Worm (Caenorhabditis elegans) whole organism, midembryonic: ENCODE data around the gene clec-180.

Experiments
- T22C8.4 ChIP-seq: fragments of 200-800 bp; sonication (Bioruptor generic); IDR thresholded peaks from 2 replicates; pipeline ENCODE4 v1.3.6; 2022; ENCODE audit warnings: missing genetic modification characterization, missing compliant biosample characterization
- cog-1 ChIP-seq: sonication (generic microtip); optimal IDR thresholded peaks from 2 replicates; lab custom pipeline; 2016; ENCODE audit warnings: missing genetic modification characterization, missing compliant biosample characterization
- flt-1 ChIP-seq: fragments of 200-800 bp; sonication (Bioruptor generic); IDR thresholded peaks from 2 replicates; pipeline ENCODE4 v1.3.6; 2022; ENCODE audit warnings: missing genetic modification characterization, missing compliant biosample characterization
- klf-2 ChIP-seq: fragments of 200-800 bp; sonication (Bioruptor generic); conservative IDR thresholded peaks from 2 replicates; pipeline ENCODE4 v1.3.6; 2022; ENCODE audit warnings: missing genetic modification reagents, missing genetic modification characterization, missing compliant biosample characterization
- med-1 ChIP-seq: sonication (generic microtip); optimal IDR thresholded peaks from 2 replicates; lab custom pipeline; 2017; ENCODE audit warnings: missing genetic modification characterization, mild to moderate bottlenecking, missing compliant biosample characterization, antibody characterized with exemption, missing genetic modification reagents; ENCODE audit not compliant: insufficient read depth
- ref-1 ChIP-seq: fragments of 200-800 bp; sonication (Bioruptor generic); conservative IDR thresholded peaks from 2 replicates; pipeline ENCODE4 v1.3.6; 2022; ENCODE audit warnings: missing genetic modification reagents, missing genetic modification characterization, missing compliant biosample characterization
- tab-1 ChIP-seq: fragments of 200-800 bp; sonication (Bioruptor generic); IDR thresholded peaks from 2 replicates; pipeline ENCODE4 v1.3.6; 2022; ENCODE audit warnings: missing genetic modification characterization, missing compliant biosample characterization
- ztf-23 ChIP-seq: fragments of 200-800 bp; sonication (Bioruptor generic); IDR thresholded peaks from 2 replicates; pipeline ENCODE4 v1.3.6; 2022; ENCODE audit warnings: missing genetic modification reagents, missing genetic modification characterization, missing compliant biosample characterization
- ztf-29 ChIP-seq: fragments of 200-800 bp; sonication (Bioruptor generic); IDR thresholded peaks from 2 replicates; pipeline ENCODE4 v1.3.6; 2022; ENCODE audit warnings: missing genetic modification reagents, missing genetic modification characterization, missing compliant biosample characterization

clec-180 gene

DNA sequence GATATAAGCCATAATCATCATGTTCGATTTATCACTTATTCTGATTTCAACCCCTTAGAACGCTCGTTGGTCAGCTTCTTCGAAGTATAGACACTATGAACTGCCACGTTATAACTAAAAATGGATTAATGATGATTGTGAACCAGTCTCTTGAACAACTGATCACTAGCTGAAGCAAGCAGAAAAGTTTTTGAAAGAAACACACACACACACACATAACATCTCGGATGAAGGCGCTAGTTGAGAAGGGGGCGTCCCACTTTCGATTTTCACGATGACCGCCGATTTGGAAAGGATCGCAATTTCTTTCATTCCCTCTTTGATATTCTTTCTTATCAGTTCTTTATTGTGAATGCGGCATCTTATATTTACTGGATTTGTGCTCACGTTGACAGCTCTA is at the start of gene clec-180:
TSS of gene clec-180 (plus strand) at position 301 of the 400 bp plus-strand sequence.
- TF ChIP-seq ztf-23 (GFP tag; lab: Robert Waterston, UW) (no peak), tab-1 (GFP tag; lab: Robert Waterston, UW) (no peak), ref-1 (GFP tag; lab: Robert Waterston, UW) (no peak), cog-1 (tag; lab: Kevin White, UChicago) (no peak)

DNA sequence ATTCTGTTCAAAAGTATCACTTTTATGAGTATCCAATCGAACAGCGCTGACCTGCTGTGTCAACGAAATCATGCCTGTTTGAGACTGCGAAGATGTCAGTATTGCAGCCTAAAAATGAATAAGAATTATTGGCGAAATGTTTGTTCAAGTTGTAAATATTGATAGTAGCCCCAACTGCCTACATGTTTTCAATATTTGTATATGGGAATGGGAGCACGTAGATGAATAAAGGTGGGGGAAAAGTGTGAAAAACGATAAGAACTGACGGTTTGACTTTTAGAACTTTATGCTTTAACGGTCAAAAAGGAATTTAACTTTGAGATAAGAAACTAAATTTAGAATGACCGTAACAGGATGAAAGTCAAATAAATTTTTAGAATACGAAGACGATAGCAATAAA is 48.4 kb upstream of the clec-180 start:
- no peak for TF ChIP-seq med-1
- no peak for TF ChIP-seq klf-2 (GFP tag; lab: Robert Waterston, UW)
- TF ChIP-seq cog-1 (tag; lab: Kevin White, UChicago) = no peak
- no peak for TF ChIP-seq flt-1 (GFP tag; lab: Robert Waterston, UW)
- TF ChIP-seq T22C8.4 (GFP tag; lab: Robert Waterston, UW) = no peak
- no peak for TF ChIP-seq tab-1 (GFP tag; lab: Robert Waterston, UW)

DNA sequence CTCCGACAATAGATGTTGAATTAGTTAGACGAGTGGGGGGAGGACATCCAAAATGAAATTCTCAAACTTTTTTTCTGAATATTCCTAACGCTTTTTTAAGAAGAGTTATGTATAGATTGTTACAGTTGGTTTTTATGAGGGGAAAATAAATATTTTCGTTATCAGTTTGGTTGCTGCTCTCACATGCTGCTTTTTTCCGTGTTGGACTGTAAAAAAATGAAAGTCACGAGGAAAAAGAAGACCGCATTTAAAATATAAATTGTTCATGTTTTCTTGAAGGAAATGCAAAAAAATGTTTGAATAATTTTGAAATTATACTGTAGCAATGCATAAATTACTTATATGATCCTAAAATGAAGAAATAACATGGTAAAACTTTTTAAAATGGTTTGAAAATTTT is 47.9 kb upstream of the clec-180 start:
- no peak for TF ChIP-seq ztf-23 (GFP tag; lab: Robert Waterston, UW)

DNA sequence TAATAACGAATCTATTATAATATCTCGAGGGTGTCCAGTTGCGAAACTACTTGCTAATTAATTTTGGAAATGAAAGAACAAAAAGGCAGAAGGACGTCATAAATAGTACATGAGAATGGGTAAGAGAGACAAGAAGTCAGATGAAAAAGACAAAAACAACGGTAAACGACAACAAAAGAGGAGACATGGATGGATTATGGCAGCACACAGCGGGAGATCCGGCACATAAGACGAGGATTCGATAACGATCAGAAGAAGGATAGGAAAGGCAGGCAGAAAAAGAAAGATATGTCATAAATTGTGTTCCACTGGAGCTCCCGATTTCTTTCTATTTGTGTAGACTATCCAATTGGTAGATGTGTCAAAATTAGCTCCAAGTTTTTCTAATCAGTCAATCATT is 47.1 kb upstream of the clec-180 start:
- TF ChIP-seq klf-2 (GFP tag; lab: Robert Waterston, UW) (no peak), ztf-23 (GFP tag; lab: Robert Waterston, UW) (no peak), med-1 (no peak), tab-1 (GFP tag; lab: Robert Waterston, UW) (no peak), ztf-29 (no peak), flt-1 (GFP tag; lab: Robert Waterston, UW) (no peak), ref-1 (GFP tag; lab: Robert Waterston, UW) (no peak), T22C8.4 (GFP tag; lab: Robert Waterston, UW) (no peak), cog-1 (tag; lab: Kevin White, UChicago) (no peak)

DNA sequence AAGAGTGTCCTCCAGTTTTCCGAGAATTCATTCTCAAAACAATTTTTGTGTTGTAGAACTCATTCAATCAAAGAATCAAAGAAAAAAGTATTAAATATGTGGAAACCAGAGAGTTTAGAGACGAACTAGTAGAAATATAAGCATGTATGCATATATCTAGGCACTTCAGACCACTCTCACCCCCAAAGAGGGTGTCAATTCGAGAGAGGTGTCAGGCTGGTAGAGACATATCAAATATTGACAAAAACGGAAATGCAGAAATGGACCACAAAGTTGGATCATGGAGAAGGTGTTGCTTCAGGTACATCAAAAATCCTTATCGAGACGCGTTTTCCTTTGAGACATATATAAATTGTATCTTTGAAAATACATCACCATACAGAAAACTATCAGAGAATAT is 44.9 kb upstream of the clec-180 start:
- TF ChIP-seq med-1 = no peak
- TF ChIP-seq ztf-29 = no peak
- TF ChIP-seq T22C8.4 (GFP tag; lab: Robert Waterston, UW) = no peak
- TF ChIP-seq klf-2 (GFP tag; lab: Robert Waterston, UW) = no peak
- no peak for TF ChIP-seq ztf-23 (GFP tag; lab: Robert Waterston, UW)
- no peak for TF ChIP-seq ref-1 (GFP tag; lab: Robert Waterston, UW)
- no peak for TF ChIP-seq flt-1 (GFP tag; lab: Robert Waterston, UW)
- TF ChIP-seq tab-1 (GFP tag; lab: Robert Waterston, UW) = no peak
- TF ChIP-seq cog-1 (tag; lab: Kevin White, UChicago) = no peak

DNA sequence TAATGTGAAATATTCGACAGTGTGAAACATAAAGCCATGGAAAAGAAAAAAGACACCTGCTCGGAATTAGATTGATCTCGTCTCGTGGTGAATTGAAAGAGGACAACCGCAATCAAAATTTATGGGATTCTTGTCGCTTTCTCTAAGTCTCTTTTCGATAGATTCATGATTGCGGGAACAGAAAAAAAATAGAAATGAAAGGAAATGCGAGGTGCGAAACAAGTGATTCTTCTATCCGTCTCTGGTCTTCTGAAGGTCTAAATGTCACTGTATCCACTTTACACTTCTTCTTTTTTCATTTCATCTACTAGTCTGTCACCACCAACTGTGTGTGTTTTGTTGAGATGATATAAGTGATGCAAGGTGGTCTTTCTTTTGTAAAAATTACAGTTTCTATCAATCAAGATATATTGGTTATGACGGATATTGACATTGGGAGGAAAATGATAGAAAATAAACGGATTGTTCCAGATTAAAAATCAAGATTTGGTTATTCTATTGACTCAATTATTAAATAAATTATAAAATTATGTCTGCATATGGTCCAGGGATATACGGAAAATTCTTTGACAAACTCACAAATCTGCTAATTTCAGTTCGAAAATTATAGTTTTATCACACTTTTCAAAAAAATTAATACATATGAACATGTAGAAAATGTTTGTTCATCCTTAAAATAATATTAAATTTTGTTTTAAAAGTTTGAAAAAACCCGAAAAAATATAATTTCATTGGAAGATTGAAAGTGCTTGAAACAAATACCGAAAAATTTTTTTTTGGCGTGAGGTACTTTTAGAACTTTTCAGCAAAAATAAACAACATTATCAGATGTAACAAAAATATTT is 38.2 kb upstream of the clec-180 start:
- TF ChIP-seq cog-1 (tag; lab: Kevin White, UChicago) = no peak
- no peak for TF ChIP-seq ref-1 (GFP tag; lab: Robert Waterston, UW)
- no peak for TF ChIP-seq klf-2 (GFP tag; lab: Robert Waterston, UW)
- TF ChIP-seq med-1 = no peak
- TF ChIP-seq flt-1 (GFP tag; lab: Robert Waterston, UW) = no peak
- TF ChIP-seq ztf-29 = no peak
- TF ChIP-seq T22C8.4 (GFP tag; lab: Robert Waterston, UW) = no peak
- no peak for TF ChIP-seq ztf-23 (GFP tag; lab: Robert Waterston, UW)
- TF ChIP-seq tab-1 (GFP tag; lab: Robert Waterston, UW) = no peak

DNA sequence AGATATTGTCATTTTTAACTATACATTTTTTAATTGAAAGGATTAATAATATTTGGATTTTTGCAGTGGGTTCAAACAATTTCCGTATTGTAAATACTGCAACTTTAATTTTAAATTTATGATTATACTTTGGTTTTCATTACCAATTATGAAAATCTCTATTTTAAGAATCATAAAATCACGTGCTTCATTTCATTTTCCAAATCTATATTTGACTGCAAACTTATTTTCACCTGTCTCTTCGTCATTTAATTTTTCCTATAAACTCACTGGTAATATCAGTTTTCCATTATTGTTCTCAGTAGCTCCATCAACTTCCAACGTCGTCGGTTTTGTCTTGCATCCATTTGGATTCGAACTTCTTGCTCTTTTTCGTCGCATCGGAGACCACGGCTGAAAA is 36.3 kb upstream of the clec-180 start, which contains the start of gene R05G6.1:
TSS of gene R05G6.1 (plus strand) at position 301 of the 400 bp plus-strand sequence.
- TF ChIP-seq ref-1 (GFP tag; lab: Robert Waterston, UW) (no peak), T22C8.4 (GFP tag; lab: Robert Waterston, UW) (no peak), klf-2 (GFP tag; lab: Robert Waterston, UW) (no peak), med-1 (no peak), ztf-29 (no peak), ztf-23 (GFP tag; lab: Robert Waterston, UW) (no peak), flt-1 (GFP tag; lab: Robert Waterston, UW) (no peak)

DNA sequence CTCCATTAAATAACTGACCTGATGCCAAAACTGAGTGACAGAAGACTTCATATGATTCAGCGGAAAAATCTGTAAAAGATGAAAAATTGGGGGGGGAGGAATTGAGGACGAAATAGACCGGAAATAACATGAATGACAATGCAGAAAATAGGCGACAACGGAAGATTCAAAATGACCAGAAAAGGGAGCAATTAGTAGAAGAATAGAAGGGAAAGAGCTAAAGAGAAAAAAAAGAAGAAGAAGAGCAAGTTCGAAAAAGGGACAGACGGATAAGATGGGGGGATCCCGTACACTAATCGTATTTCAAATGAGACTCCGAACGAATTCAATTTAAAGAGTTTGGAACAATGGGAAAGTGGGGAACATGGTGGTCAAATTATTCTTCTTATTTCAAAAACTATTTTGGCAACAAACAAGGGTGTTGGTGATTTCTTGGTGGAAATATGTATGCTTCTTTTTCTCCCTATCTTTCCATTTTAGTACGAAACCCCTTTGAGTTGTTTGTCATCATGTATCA is 26.1 kb upstream of the clec-180 start, which contains the start of gene R05G6.10:
TSS of gene R05G6.10 (minus strand) at position 51 of the 517 bp plus-strand sequence.
- TF ChIP-seq tab-1 (GFP tag; lab: Robert Waterston, UW) = no peak

DNA sequence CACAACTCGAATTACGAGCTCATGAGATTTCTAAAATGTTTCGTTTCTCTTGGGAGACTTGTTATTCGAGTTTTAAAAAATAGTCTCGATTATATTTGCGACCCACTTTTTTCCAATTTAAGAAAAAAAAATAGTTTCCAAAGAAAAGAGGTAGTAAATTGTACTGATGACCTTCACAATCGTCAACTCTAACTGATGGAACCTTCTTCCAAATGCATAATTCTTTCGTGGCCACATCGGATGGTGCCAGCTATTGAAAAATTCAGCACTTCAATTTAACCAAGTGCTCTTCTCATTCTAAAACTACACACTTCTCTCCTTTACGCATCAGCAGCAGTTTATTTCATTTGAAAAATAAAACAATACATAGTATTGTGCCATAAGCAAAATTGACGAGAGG is 25.0 kb upstream of the clec-180 start:
- TF ChIP-seq med-1 (no peak), cog-1 (tag; lab: Kevin White, UChicago) (no peak), klf-2 (GFP tag; lab: Robert Waterston, UW) (no peak), ref-1 (GFP tag; lab: Robert Waterston, UW) (no peak), ztf-29 (no peak), T22C8.4 (GFP tag; lab: Robert Waterston, UW) (no peak), tab-1 (GFP tag; lab: Robert Waterston, UW) (no peak), flt-1 (GFP tag; lab: Robert Waterston, UW) (no peak), ztf-23 (GFP tag; lab: Robert Waterston, UW) (no peak)
